Worm (Caenorhabditis elegans) whole organism, midembryonic: ENCODE data around the gene srw-38.

Source experiments
- T22C8.4 ChIP-seq: fragments of 200-800 bp; sonication (Bioruptor generic); IDR thresholded peaks from 2 replicates; pipeline ENCODE4 v1.3.6; 2022; ENCODE audit warnings: missing genetic modification characterization, missing compliant biosample characterization
- cog-1 ChIP-seq: sonication (generic microtip); optimal IDR thresholded peaks from 2 replicates; lab custom pipeline; 2016; ENCODE audit warnings: missing genetic modification characterization, missing compliant biosample characterization
- flt-1 ChIP-seq: fragments of 200-800 bp; sonication (Bioruptor generic); IDR thresholded peaks from 2 replicates; pipeline ENCODE4 v1.3.6; 2022; ENCODE audit warnings: missing genetic modification characterization, missing compliant biosample characterization
- med-1 ChIP-seq: sonication (generic microtip); optimal IDR thresholded peaks from 2 replicates; lab custom pipeline; 2017; ENCODE audit warnings: missing genetic modification characterization, mild to moderate bottlenecking, missing compliant biosample characterization, antibody characterized with exemption, missing genetic modification reagents; ENCODE audit not compliant: insufficient read depth
- ref-1 ChIP-seq: fragments of 200-800 bp; sonication (Bioruptor generic); conservative IDR thresholded peaks from 2 replicates; pipeline ENCODE4 v1.3.6; 2022; ENCODE audit warnings: missing genetic modification reagents, missing genetic modification characterization, missing compliant biosample characterization
- tab-1 ChIP-seq: fragments of 200-800 bp; sonication (Bioruptor generic); IDR thresholded peaks from 2 replicates; pipeline ENCODE4 v1.3.6; 2022; ENCODE audit warnings: missing genetic modification characterization, missing compliant biosample characterization
- ztf-23 ChIP-seq: fragments of 200-800 bp; sonication (Bioruptor generic); IDR thresholded peaks from 2 replicates; pipeline ENCODE4 v1.3.6; 2022; ENCODE audit warnings: missing genetic modification reagents, missing genetic modification characterization, missing compliant biosample characterization
- ztf-29 ChIP-seq: fragments of 200-800 bp; sonication (Bioruptor generic); IDR thresholded peaks from 2 replicates; pipeline ENCODE4 v1.3.6; 2022; ENCODE audit warnings: missing genetic modification reagents, missing genetic modification characterization, missing compliant biosample characterization

ce11 chrV:19831588-19831987 is 4.7 kb upstream of the srw-38 start:
- TF ChIP-seq med-1 (GFP tag; lab: Kevin White, UChicago) (no peak), ztf-29 (GFP tag; lab: Robert Waterston, UW) (no peak), flt-1 (no peak), ztf-23 (no peak), tab-1 (GFP tag; lab: Robert Waterston, UW) (no peak), ref-1 (GFP tag; lab: Robert Waterston, UW) (no peak), T22C8.4 (GFP tag; lab: Robert Waterston, UW) (no peak), cog-1 (no peak)
